Worm (Caenorhabditis elegans) whole organism, young adult: ENCODE results near the gene C53A5.13.

ENCODE experiments used
- B0336.3 ChIP-seq: fragments of 200-800 bp; sonication (Bioruptor generic); IDR thresholded peaks from 2 replicates; pipeline ENCODE4 v1.3.6; 2022; ENCODE audit warnings: missing genetic modification characterization, missing compliant biosample characterization
- C06A6.2 ChIP-seq: fragments of 200-800 bp; sonication (Bioruptor generic); conservative IDR thresholded peaks from 2 replicates; pipeline ENCODE4 v1.3.6; 2022; ENCODE audit warnings: missing genetic modification characterization, missing compliant biosample characterization
- F22D6.2 ChIP-seq: sonication (generic microtip); optimal IDR thresholded peaks from 2 replicates; lab custom pipeline; 2016; ENCODE audit warnings: mild to moderate bottlenecking, missing genetic modification characterization, missing compliant biosample characterization
- F33H1.4 ChIP-seq: fragments of 200-800 bp; sonication (Bioruptor generic); IDR thresholded peaks from 2 replicates; pipeline ENCODE4 v1.3.6; 2022; ENCODE audit warnings: missing genetic modification reagents, missing genetic modification characterization, missing compliant biosample characterization
- F55B11.4 ChIP-seq: sonication (generic microtip); optimal IDR thresholded peaks from 2 replicates; lab custom pipeline; 2016; ENCODE audit warnings: missing compliant biosample characterization, missing genetic modification characterization, borderline replicate concordance; ENCODE audit not compliant: insufficient read depth
- F57A8.1 ChIP-seq: fragments of 200-800 bp; sonication (Bioruptor generic); optimal IDR thresholded peaks from 2 replicates; lab custom pipeline; 2018; ENCODE audit warnings: mild to moderate bottlenecking, missing genetic modification characterization, moderate library complexity, missing compliant biosample characterization
- K12H6.12 ChIP-seq: fragments of 200-800 bp; sonication (Bioruptor generic); optimal IDR thresholded peaks from 2 replicates; lab custom pipeline; 2018; ENCODE audit warnings: mild to moderate bottlenecking, missing genetic modification characterization, missing compliant biosample characterization
- Y67H2A.10 ChIP-seq: fragments of 200-800 bp; sonication (Bioruptor generic); conservative IDR thresholded peaks from 2 replicates; pipeline ENCODE4 v1.3.6; 2022; ENCODE audit warnings: missing genetic modification reagents, missing genetic modification characterization, missing compliant biosample characterization
- ZK185.1 ChIP-seq: sonication (generic microtip); optimal IDR thresholded peaks from 2 replicates; lab custom pipeline; 2016; ENCODE audit warnings: mild to moderate bottlenecking, missing genetic modification characterization, missing compliant biosample characterization; ENCODE audit not compliant: poor library complexity, severe bottlenecking
- akir-1 ChIP-seq: fragments of 200-800 bp; sonication (Bioruptor generic); optimal IDR thresholded peaks from 2 replicates; lab custom pipeline; 2018; ENCODE audit warnings: mild to moderate bottlenecking, missing genetic modification characterization, moderate library complexity, missing compliant biosample characterization
- atf-7 ChIP-seq: sonication (generic microtip); optimal IDR thresholded peaks from 2 replicates; lab custom pipeline; 2017; ENCODE audit warnings: mild to moderate bottlenecking, missing genetic modification characterization, missing compliant biosample characterization
- athp-1 ChIP-seq: sonication (generic microtip); optimal IDR thresholded peaks from 2 replicates; lab custom pipeline; 2017; ENCODE audit warnings: mild to moderate bottlenecking, missing genetic modification characterization, missing compliant biosample characterization
- attf-3 ChIP-seq: fragments of 200-800 bp; sonication (Bioruptor generic); conservative IDR thresholded peaks from 2 replicates; pipeline ENCODE4 v1.3.6; 2022; ENCODE audit warnings: missing genetic modification reagents, missing genetic modification characterization, missing compliant biosample characterization
- attf-5 ChIP-seq: fragments of 200-800 bp; sonication (Bioruptor generic); optimal IDR thresholded peaks from 2 replicates; lab custom pipeline; 2018; ENCODE audit warnings: mild to moderate bottlenecking, missing genetic modification characterization, missing compliant biosample characterization
- cebp-1 ChIP-seq, 2 experiments: fragments of 200-800 bp in 1 of 2; sonication (Bioruptor generic) in 1 of 2; sonication (generic microtip) in 1 of 2; IDR thresholded peaks in 1 of 2; optimal IDR thresholded peaks in 1 of 2; 2 replicates each; pipeline versions ENCODE4 v1.3.6 to Lab custom; 2017 to 2022; ENCODE audit warnings: missing compliant biosample characterization in 2 of 2, missing genetic modification characterization in 2 of 2, mild to moderate bottlenecking in 1 of 2, missing genetic modification reagents in 1 of 2, moderate library complexity in 1 of 2
- ceh-58 ChIP-seq: fragments of 200-800 bp; sonication (Bioruptor generic); IDR thresholded peaks from 2 replicates; pipeline ENCODE4 v1.3.6; 2022; ENCODE audit warnings: missing genetic modification characterization, missing compliant biosample characterization
- dox-1 ChIP-seq: fragments of 200-800 bp; sonication (Bioruptor generic); IDR thresholded peaks from 2 replicates; pipeline ENCODE4 v1.3.6; 2022; ENCODE audit warnings: missing genetic modification reagents, missing genetic modification characterization, missing compliant biosample characterization
- efl-1 ChIP-seq: fragments of 150-350 bp; optimal IDR thresholded peaks from 2 replicates; lab custom pipeline; 2014; ENCODE audit warnings: missing biosample characterization, missing genetic modification reagents, missing genetic modification characterization
- egl-18 ChIP-seq: fragments of 200-800 bp; sonication (Bioruptor generic); IDR thresholded peaks from 2 replicates; pipeline ENCODE4 v1.3.6; 2022; ENCODE audit warnings: missing genetic modification reagents, missing genetic modification characterization, missing compliant biosample characterization
- egl-44 ChIP-seq: fragments of 200-800 bp; sonication (Bioruptor generic); IDR thresholded peaks from 2 replicates; pipeline ENCODE4 v1.3.6; 2022; ENCODE audit warnings: missing genetic modification reagents, missing genetic modification characterization, missing compliant biosample characterization
- egrh-3 ChIP-seq: fragments of 200-800 bp; sonication (Bioruptor generic); IDR thresholded peaks from 2 replicates; pipeline ENCODE4 v1.3.6; 2022; ENCODE audit warnings: missing genetic modification reagents, missing genetic modification characterization, missing compliant biosample characterization
- hrde-1 ChIP-seq: sonication (generic microtip); optimal IDR thresholded peaks from 2 replicates; lab custom pipeline; 2016; ENCODE audit warnings: missing genetic modification characterization, mild to moderate bottlenecking, missing compliant biosample characterization, moderate library complexity, missing genotype, missing genetic modification reagents, borderline replicate concordance
- lag-1 ChIP-seq: fragments of 200-800 bp; sonication (Bioruptor generic); IDR thresholded peaks from 2 replicates; pipeline ENCODE4 v1.3.6; 2022; ENCODE audit warnings: missing genetic modification reagents, missing genetic modification characterization, missing compliant biosample characterization
- let-607 ChIP-seq, 2 experiments: fragments of 200-800 bp in 1 of 2; sonication (Bioruptor generic) in 1 of 2; sonication (generic microtip) in 1 of 2; optimal IDR thresholded peaks; 2 replicates each; lab custom pipeline; 2016 to 2018; ENCODE audit warnings: mild to moderate bottlenecking in 2 of 2, missing compliant biosample characterization in 2 of 2, missing genetic modification characterization in 2 of 2, moderate library complexity in 2 of 2, missing genotype in 1 of 2
- lin-54 ChIP-seq: fragments of 200-800 bp; sonication (Bioruptor generic); optimal IDR thresholded peaks from 2 replicates; lab custom pipeline; 2018; ENCODE audit warnings: mild to moderate bottlenecking, missing genetic modification characterization, missing compliant biosample characterization
- mxl-1 ChIP-seq: sonication (generic microtip); optimal IDR thresholded peaks from 2 replicates; lab custom pipeline; 2016; ENCODE audit warnings: missing genetic modification characterization, missing compliant biosample characterization
- nhr-179 ChIP-seq: sonication (generic microtip); optimal IDR thresholded peaks from 2 replicates; lab custom pipeline; 2016; ENCODE audit warnings: mild to moderate bottlenecking, missing genetic modification characterization, missing compliant biosample characterization
- nhr-80 ChIP-seq: sonication (generic microtip); optimal IDR thresholded peaks from 2 replicates; lab custom pipeline; 2016; ENCODE audit warnings: missing genetic modification characterization, missing compliant biosample characterization
- pha-4 ChIP-seq: fragments of 150-350 bp; sonication (generic microtip); optimal IDR thresholded peaks from 2 replicates; lab custom pipeline; 2014; ENCODE audit warnings: missing biosample characterization, missing genetic modification reagents, missing genetic modification characterization
- repo-1 ChIP-seq: sonication (generic microtip); optimal IDR thresholded peaks from 2 replicates; lab custom pipeline; 2017; ENCODE audit warnings: mild to moderate bottlenecking, missing genetic modification characterization, missing compliant biosample characterization
- sdz-38 ChIP-seq: sonication (generic microtip); optimal IDR thresholded peaks from 2 replicates; lab custom pipeline; 2016; ENCODE audit warnings: missing genotype, missing genetic modification characterization, missing compliant biosample characterization
- sea-2 ChIP-seq: fragments of 200-800 bp; sonication (Bioruptor generic); IDR thresholded peaks from 2 replicates; pipeline ENCODE4 v1.3.6; 2022; ENCODE audit warnings: missing genetic modification characterization, missing compliant biosample characterization
- tbp1 ChIP-seq: fragments of 200-800 bp; sonication (Bioruptor generic); optimal IDR thresholded peaks from 2 replicates; lab custom pipeline; 2018; ENCODE audit warnings: mild to moderate bottlenecking, missing genetic modification characterization, missing compliant biosample characterization
- tlf-1 ChIP-seq: fragments of 200-800 bp; sonication (Bioruptor generic); optimal IDR thresholded peaks from 2 replicates; lab custom pipeline; 2018; ENCODE audit warnings: mild to moderate bottlenecking, missing genetic modification characterization, missing compliant biosample characterization
- zfh-2 ChIP-seq: fragments of 200-800 bp; sonication (Bioruptor generic); conservative IDR thresholded peaks from 2 replicates; pipeline ENCODE4 v1.3.6; 2022; ENCODE audit warnings: missing genetic modification reagents, missing genetic modification characterization, missing compliant biosample characterization
- ztf-25 ChIP-seq: fragments of 200-800 bp; sonication (Bioruptor generic); IDR thresholded peaks from 2 replicates; pipeline ENCODE4 v1.3.6; 2022; ENCODE audit warnings: missing genetic modification reagents, missing genetic modification characterization, missing compliant biosample characterization
- ztf-26 ChIP-seq: sonication (generic microtip); optimal IDR thresholded peaks from 2 replicates; lab custom pipeline; 2017; ENCODE audit warnings: missing genetic modification characterization, missing compliant biosample characterization
- ztf-3 ChIP-seq: fragments of 200-800 bp; sonication (Bioruptor generic); optimal IDR thresholded peaks from 2 replicates; lab custom pipeline; 2018; ENCODE audit warnings: mild to moderate bottlenecking, missing genetic modification characterization, missing compliant biosample characterization

Gene C53A5.13

ce11 chrV:14505745-14506214, 40.9 kb upstream of the C53A5.13 start:
- TF ChIP-seq lin-54 (GFP tag; lab: Kevin White, UChicago) = no peak
- TF ChIP-seq ztf-25 (GFP tag; lab: Robert Waterston, UW) = 0 out of 2 replicates have a peak, but pooled peaks have one; percentile 15
- TF ChIP-seq sea-2 (GFP tag; lab: Robert Waterston, UW) = no peak
- TF ChIP-seq athp-1 (tag; lab: Kevin White, UChicago) = no peak
- TF ChIP-seq dox-1 (GFP tag; lab: Robert Waterston, UW) = peak; percentile 48; the same call in 1 of the 2 replicates
- TF ChIP-seq nhr-80 (tag; lab: Kevin White, UChicago) = peak; percentile 78
- no peak for TF ChIP-seq akir-1 (GFP tag; lab: Kevin White, UChicago)
- no peak for TF ChIP-seq attf-3 (GFP tag; lab: Robert Waterston, UW)
- no peak for TF ChIP-seq tbp1
- TF ChIP-seq egl-44 (GFP tag; lab: Robert Waterston, UW) = no peak
- no peak for TF ChIP-seq atf-7 (tag; lab: Kevin White, UChicago)
- TF ChIP-seq pha-4 (tag; lab: Kevin White, UChicago) = no peak
- TF ChIP-seq K12H6.12 = no peak
- TF ChIP-seq egrh-3 (GFP tag; lab: Robert Waterston, UW) = no peak
- TF ChIP-seq Y67H2A.10 = no peak
- no peak for TF ChIP-seq F22D6.2 (tag; lab: Kevin White, UChicago)
- TF ChIP-seq ZK185.1 (tag; lab: Kevin White, UChicago) = no peak
- TF ChIP-seq mxl-1 (tag; lab: Kevin White, UChicago) = no peak
- no peak for TF ChIP-seq attf-5 (GFP tag; lab: Kevin White, UChicago)
- TF ChIP-seq ztf-3 (GFP tag; lab: Kevin White, UChicago) = no peak
- TF ChIP-seq F55B11.4 = no peak
- no peak for TF ChIP-seq repo-1 (tag; lab: Kevin White, UChicago)
- TF ChIP-seq C06A6.2 = no peak
- TF ChIP-seq cebp-1 (GFP tag; IDR thresholded peaks at IDR 0.05; lab: Robert Waterston, UW) = no peak
- no peak for TF ChIP-seq cebp-1 (tag; optimal IDR thresholded peaks at IDR 0.05; lab: Kevin White, UChicago)
- no peak for TF ChIP-seq ztf-26 (tag; lab: Kevin White, UChicago)
- no peak for TF ChIP-seq sdz-38
- no peak for TF ChIP-seq ceh-58 (GFP tag; lab: Robert Waterston, UW)
- TF ChIP-seq tlf-1 (GFP tag; lab: Kevin White, UChicago) = no peak
- no peak for TF ChIP-seq nhr-179 (tag; lab: Kevin White, UChicago)
- TF ChIP-seq F57A8.1 (GFP tag; lab: Kevin White, UChicago) = no peak
- no peak for TF ChIP-seq egl-18 (GFP tag; lab: Robert Waterston, UW)
- peak in 1 of 2 experiments; percentile 1 for TF ChIP-seq let-607 (tag; optimal IDR thresholded peaks at IDR 0.05; lab: Kevin White, UChicago)
- TF ChIP-seq efl-1 = no peak
- TF ChIP-seq lag-1 (GFP tag; lab: Robert Waterston, UW) = no peak
- no peak for TF ChIP-seq F33H1.4 (GFP tag; lab: Robert Waterston, UW)
- TF ChIP-seq zfh-2 = peak; percentile 62
- no peak for TF ChIP-seq hrde-1 (tag; lab: Kevin White, UChicago)
- TF ChIP-seq B0336.3 (GFP tag; lab: Robert Waterston, UW) = no peak
